Fruit fly (Drosophila melanogaster): ENCODE results near the gene CG43392.

CG43392 gene

DNA sequence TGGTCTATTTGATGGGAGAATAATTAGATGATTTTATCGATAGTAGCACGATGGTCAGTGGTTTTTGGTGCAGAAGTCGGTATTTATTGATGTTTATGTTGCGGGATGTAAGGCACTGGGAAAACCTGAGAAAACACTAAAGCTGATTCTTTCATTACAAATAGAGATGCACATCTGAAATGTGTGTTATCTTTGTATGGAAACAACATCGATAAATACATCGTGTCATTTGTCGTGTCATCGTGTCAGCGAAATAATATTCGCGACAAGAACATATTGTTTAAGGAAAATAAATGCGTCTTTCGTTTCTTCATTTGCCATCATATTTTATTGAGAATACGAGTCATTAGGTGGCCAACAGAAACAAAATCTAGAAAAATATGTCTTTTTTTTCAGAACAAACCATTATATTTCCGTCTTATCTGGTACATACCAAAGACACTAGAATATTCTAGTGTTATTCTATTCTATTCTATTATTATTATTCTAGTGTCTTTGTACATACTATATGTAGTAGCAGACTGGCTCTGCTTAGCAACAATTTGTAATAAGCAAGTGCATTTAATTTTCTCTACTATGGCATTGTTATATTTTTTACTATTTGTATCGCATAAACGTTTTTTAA is 44.9 kb upstream of the CG43392 start, which contains the start of gene CG7133 (continued):
- no peak for TF ChIP-seq D19B (GFP tag; optimal IDR thresholded peaks at IDR 0.05)
- no peak for TF ChIP-seq CG4328 (GFP tag; optimal IDR thresholded peaks at IDR 0.05)
- peak; percentile 88 for TF ChIP-seq CG6791 (GFP tag; IDR thresholded peaks at IDR 0.05; ENCODE audit: partially characterized antibody)
- no peak for TF ChIP-seq cato (GFP tag; optimal IDR thresholded peaks at IDR 0.05; ENCODE audit: borderline replicate concordance)
- TF ChIP-seq Ets97D (GFP tag; optimal IDR thresholded peaks at IDR 0.05) = peak; percentile 77
- TF ChIP-seq CG34224 (GFP tag; IDR thresholded peaks at IDR 0.05; ENCODE audit: partially characterized antibody) = peak; percentile 84
- TF ChIP-seq CG2199 (GFP tag; IDR thresholded peaks at IDR 0.05) = 0 out of 3 replicates have a peak, but pooled peaks have one; percentile 47
- no peak for TF ChIP-seq PHDP (tag; optimal IDR thresholded peaks at IDR 0.05)
- no peak for TF ChIP-seq chif (GFP tag; optimal IDR thresholded peaks at IDR 0.05)
- no peak for TF ChIP-seq CG4360 (GFP tag; IDR thresholded peaks at IDR 0.05)
- TF ChIP-seq dati (GFP tag; IDR thresholded peaks at IDR 0.05) = no peak
- peak; percentile 60 for TF ChIP-seq CG13894 (tag; optimal IDR thresholded peaks at IDR 0.05)
- TF ChIP-seq CG42726 (GFP tag; IDR thresholded peaks at IDR 0.05; ENCODE audit: partially characterized antibody) = peak; percentile 82; the same call in 1 of the 2 replicates
- no peak for TF ChIP-seq Vsx1 (GFP tag; optimal IDR thresholded peaks at IDR 0.05)
- no peak for TF ChIP-seq CG7271 (tag; optimal IDR thresholded peaks at IDR 0.05)
- no peak for TF ChIP-seq CG2875 (GFP tag; optimal IDR thresholded peaks at IDR 0.05)
- TF ChIP-seq kah (GFP tag; optimal IDR thresholded peaks at IDR 0.05) = peak; percentile 4
- TF ChIP-seq vnd (GFP tag; IDR thresholded peaks at IDR 0.05; ENCODE audit: partially characterized antibody) = peak; percentile 88
- peak; percentile 42 for TF ChIP-seq CG14710 (tag; optimal IDR thresholded peaks at IDR 0.05)
- no peak for TF ChIP-seq CG12219 (GFP tag; optimal IDR thresholded peaks at IDR 0.05)
- TF ChIP-seq Dek (tag; optimal IDR thresholded peaks at IDR 0.05) = no peak
- TF ChIP-seq MESR4 (GFP tag; optimal IDR thresholded peaks at IDR 0.05) = peak; percentile 59
- no peak for TF ChIP-seq CG11723 (GFP tag; optimal IDR thresholded peaks at IDR 0.05)
- no peak for TF ChIP-seq her (GFP tag; optimal IDR thresholded peaks at IDR 0.05)
- TF ChIP-seq Nf-YB (GFP tag; optimal IDR thresholded peaks at IDR 0.05) = no peak
- peak; percentile 83 for TF ChIP-seq stwl (tag; optimal IDR thresholded peaks at IDR 0.05)
- TF ChIP-seq amos (GFP tag; IDR thresholded peaks at IDR 0.05; ENCODE audit: partially characterized antibody) = peak; percentile 93
- no peak for TF ChIP-seq Camta (GFP tag; optimal IDR thresholded peaks at IDR 0.05)
- peak; percentile 91 for TF ChIP-seq bbx (GFP tag; IDR thresholded peaks at IDR 0.05; ENCODE audit: partially characterized antibody)
- peak; percentile 37 for TF ChIP-seq YL-1 (GFP tag; optimal IDR thresholded peaks at IDR 0.05)
- TF ChIP-seq CG15479 (GFP tag; optimal IDR thresholded peaks at IDR 0.05) = no peak
- peak; percentile 6; the same call in 1 of the 2 replicates for TF ChIP-seq CG32532 (GFP tag; IDR thresholded peaks at IDR 0.05)
- peak; percentile 90 for TF ChIP-seq sna (GFP tag; IDR thresholded peaks at IDR 0.05; ENCODE audit: partially characterized antibody)
- peak; percentile 57 for TF ChIP-seq mirr (GFP tag; optimal IDR thresholded peaks at IDR 0.05)
- peak; percentile 14 for TF ChIP-seq CG12391 (tag; optimal IDR thresholded peaks at IDR 0.05)
- TF ChIP-seq CG13424 (tag; optimal IDR thresholded peaks at IDR 0.05) = no peak
- no peak for TF ChIP-seq dmrt11E (tag; optimal IDR thresholded peaks at IDR 0.05)
- TF ChIP-seq jigr1 (GFP tag; IDR thresholded peaks at IDR 0.05) = no peak
- TF ChIP-seq knrl (GFP tag; IDR thresholded peaks at IDR 0.05; ENCODE audit: partially characterized antibody) = peak; percentile 90
- TF ChIP-seq CG15514 (GFP tag; optimal IDR thresholded peaks at IDR 0.05) = peak; percentile 34
- peak; percentile 82 for TF ChIP-seq HLH4C (GFP tag; IDR thresholded peaks at IDR 0.05; ENCODE audit: partially characterized antibody)
- TF ChIP-seq CG34376 (GFP tag; optimal IDR thresholded peaks at IDR 0.05) = peak; percentile 35
- TF ChIP-seq prd (optimal IDR thresholded peaks at IDR 0.05) = no peak
- TF ChIP-seq prd (GFP tag; IDR thresholded peaks at IDR 0.05) = no peak
- TF ChIP-seq Opbp (GFP tag; IDR thresholded peaks at IDR 0.05; ENCODE audit: partially characterized antibody) = peak; percentile 88
- no peak for TF ChIP-seq CG6175 (GFP tag; IDR thresholded peaks at IDR 0.05)
- TF ChIP-seq CG12942 (GFP tag; optimal IDR thresholded peaks at IDR 0.05) = no peak
- peak; percentile 91 for TF ChIP-seq Bgb (GFP tag; IDR thresholded peaks at IDR 0.05; ENCODE audit: partially characterized antibody)

All from whole organism, embryonic.